Fruit fly (Drosophila melanogaster): ENCODE measurements around the gene CG8774.

- no peak for TF ChIP-seq CG8301 (tag; optimal IDR thresholded peaks at IDR 0.05)
- no peak for TF ChIP-seq CG14655 (GFP tag; optimal IDR thresholded peaks at IDR 0.05)
- TF ChIP-seq fd96Ca (GFP tag; IDR thresholded peaks at IDR 0.05): peak; percentile 29; the same call in 1 of the 3 replicates
Measured at dm6 chr3R:13304512-13305069, 6.0 kb downstream of the CG8774 start.
